Fruit fly (Drosophila melanogaster) whole organism, embryonic: ENCODE measurements around the gene TotB.

Experiments
- Ada2b ChIP-seq: fragments of 200-800 bp; sonication (Bioruptor generic); IDR thresholded peaks from 2 replicates; pipeline ENCODE4 v1.3.6; 2022; ENCODE audit warnings: missing biosample characterization, missing genetic modification characterization
- Asciz ChIP-seq: fragments of 200-800 bp; sonication (Bioruptor generic); optimal IDR thresholded peaks from 2 replicates; lab custom pipeline; 2017; ENCODE audit warnings: missing biosample characterization, mild to moderate bottlenecking, missing genetic modification characterization, missing genetic modification reagents
- Atf3 ChIP-seq: fragments of 200-800 bp; sonication (Bioruptor generic); optimal IDR thresholded peaks from 3 replicates; lab custom pipeline; 2016; ENCODE audit warnings: missing biosample characterization, missing genetic modification characterization
- Atf6 ChIP-seq: fragments of 200-800 bp; sonication (Bioruptor generic); IDR thresholded peaks from 2 replicates; pipeline ENCODE4 v1.3.6; 2022; ENCODE audit warnings: missing biosample characterization, missing genetic modification characterization
- Awh ChIP-seq: fragments of 200-800 bp; sonication (Bioruptor generic); IDR thresholded peaks from 2 replicates; pipeline ENCODE4, ENCODE4 v1.3.6; 2022; ENCODE audit warnings: missing biosample characterization, missing genetic modification characterization
- CG10274 ChIP-seq: fragments of 200-800 bp; sonication (Bioruptor generic); optimal IDR thresholded peaks from 3 replicates; lab custom pipeline; 2017; ENCODE audit warnings: missing biosample characterization, mild to moderate bottlenecking, missing genetic modification characterization
- CG10321 ChIP-seq: fragments of 200-800 bp; sonication (Bioruptor generic); IDR thresholded peaks from 2 replicates; pipeline ENCODE4 v1.3.6; 2022; ENCODE audit warnings: missing biosample characterization, missing genetic modification characterization
- CG10431 ChIP-seq: fragments of 200-800 bp; sonication (Bioruptor generic); optimal IDR thresholded peaks from 3 replicates; lab custom pipeline; 2018; ENCODE audit warnings: missing biosample characterization, mild to moderate bottlenecking, missing genetic modification characterization
- CG11695 ChIP-seq: fragments of 200-800 bp; sonication (Bioruptor generic); IDR thresholded peaks from 3 replicates; pipeline ENCODE4 v1.3.6; 2022; ENCODE audit warnings: missing biosample characterization, missing genetic modification characterization
- CG11696 ChIP-seq: fragments of 200-800 bp; sonication (Bioruptor generic); IDR thresholded peaks from 2 replicates; pipeline ENCODE4 v1.3.6; 2022; ENCODE audit warnings: missing biosample characterization, missing genetic modification characterization
- CG12744 ChIP-seq: fragments of 200-800 bp; sonication (Bioruptor generic); optimal IDR thresholded peaks from 2 replicates; lab custom pipeline; 2016; ENCODE audit warnings: missing biosample characterization, missing genetic modification characterization
- CG14441 ChIP-seq: fragments of 200-800 bp; sonication (Bioruptor generic); IDR thresholded peaks from 2 replicates; pipeline ENCODE4 v1.3.6; 2022; ENCODE audit warnings: missing biosample characterization, missing genetic modification characterization
- CG16815 ChIP-seq: fragments of 200-800 bp; sonication (Bioruptor generic); optimal IDR thresholded peaks from 3 replicates; lab custom pipeline; 2017; ENCODE audit warnings: missing biosample characterization, mild to moderate bottlenecking, missing genetic modification characterization
- CG1832 ChIP-seq: fragments of 200-800 bp; sonication (Bioruptor generic); optimal IDR thresholded peaks from 2 replicates; lab custom pipeline; 2017; ENCODE audit warnings: missing biosample characterization, mild to moderate bottlenecking, missing genetic modification characterization, inconsistent platforms
- CG2875 ChIP-seq: fragments of 200-800 bp; sonication (Bioruptor generic); optimal IDR thresholded peaks from 2 replicates; lab custom pipeline; 2017; ENCODE audit warnings: missing biosample characterization, mild to moderate bottlenecking, missing genetic modification characterization, missing genetic modification reagents
- CG32532 ChIP-seq: fragments of 200-800 bp; sonication (Bioruptor generic); IDR thresholded peaks from 2 replicates; pipeline ENCODE4 v1.3.6; 2022; ENCODE audit warnings: missing biosample characterization, missing genetic modification characterization
- CG34224 ChIP-seq: fragments of 200-800 bp; sonication (Bioruptor generic); IDR thresholded peaks from 3 replicates; pipeline ENCODE4 v1.3.6; 2022; ENCODE audit warnings: missing biosample characterization, missing genetic modification characterization; ENCODE audit not compliant: partially characterized antibody
- CG34376 ChIP-seq: fragments of 200-800 bp; sonication (Bioruptor generic); optimal IDR thresholded peaks from 2 replicates; lab custom pipeline; 2018; ENCODE audit warnings: missing biosample characterization, mild to moderate bottlenecking, missing genetic modification characterization
- CG42726 ChIP-seq: fragments of 200-800 bp; sonication (Bioruptor generic); IDR thresholded peaks from 2 replicates; pipeline ENCODE4 v1.3.6; 2022; ENCODE audit warnings: missing biosample characterization, missing genetic modification characterization; ENCODE audit not compliant: partially characterized antibody
- CG4282 ChIP-seq: fragments of 200-800 bp; sonication (Bioruptor generic); optimal IDR thresholded peaks from 2 replicates; lab custom pipeline; 2016; ENCODE audit warnings: missing biosample characterization, missing genetic modification characterization
- CG6272 ChIP-seq: fragments of 200-800 bp; sonication (Bioruptor generic); IDR thresholded peaks from 2 replicates; pipeline ENCODE4 v1.3.6; 2022; ENCODE audit warnings: missing biosample characterization, missing genetic modification characterization
- CG9797 ChIP-seq: fragments of 200-800 bp; sonication (Bioruptor generic); optimal IDR thresholded peaks from 3 replicates; lab custom pipeline; 2018; ENCODE audit warnings: missing biosample characterization, mild to moderate bottlenecking, missing genetic modification characterization
- Dfd ChIP-seq, 2 experiments: fragments of >200 bp; optimal IDR thresholded peaks; 2 replicates each; lab custom pipeline; 2017; ENCODE audit warnings: missing biosample characterization in 2 of 2, missing genetic modification characterization in 2 of 2
- Dip3 ChIP-seq: fragments of 200-800 bp; sonication (Bioruptor generic); optimal IDR thresholded peaks from 3 replicates; lab custom pipeline; 2016; ENCODE audit warnings: missing biosample characterization, missing genetic modification characterization
- HmgD ChIP-seq: fragments of 200-800 bp; sonication (Bioruptor generic); optimal IDR thresholded peaks from 3 replicates; lab custom pipeline; 2016; ENCODE audit warnings: missing biosample characterization, missing genetic modification characterization
- Hr78 ChIP-seq, 2 experiments: fragments of 200-800 bp in 1 of 2; fragments of >200 bp in 1 of 2; sonication (Bioruptor generic) in 1 of 2; optimal IDR thresholded peaks; 2 replicates each; lab custom pipeline; 2017 to 2019; ENCODE audit warnings: missing biosample characterization in 2 of 2, missing genetic modification characterization in 2 of 2, mild to moderate bottlenecking in 1 of 2, moderate library complexity in 1 of 2
- Jarid2 ChIP-seq: fragments of 200-800 bp; sonication (Bioruptor generic); optimal IDR thresholded peaks from 3 replicates; lab custom pipeline; 2017; ENCODE audit warnings: mild to moderate bottlenecking, missing biosample characterization, missing genetic modification reagents, missing genetic modification characterization
- Mrtf ChIP-seq: fragments of 200-800 bp; sonication (Bioruptor generic); IDR thresholded peaks from 3 replicates; pipeline ENCODE4 v1.3.6; 2022; ENCODE audit warnings: missing biosample characterization, missing genetic modification characterization
- Nf-YA ChIP-seq: fragments of 200-800 bp; sonication (Bioruptor generic); IDR thresholded peaks from 2 replicates; pipeline ENCODE4 v1.3.6; 2022; ENCODE audit warnings: missing biosample characterization, missing genetic modification characterization
- Oaz ChIP-seq: fragments of 200-800 bp; sonication (Bioruptor generic); IDR thresholded peaks from 2 replicates; pipeline ENCODE4 v1.3.6; 2022; ENCODE audit warnings: missing biosample characterization, missing genetic modification characterization
- Oli ChIP-seq: fragments of 200-800 bp; sonication (Bioruptor generic); optimal IDR thresholded peaks from 2 replicates; lab custom pipeline; 2018; ENCODE audit warnings: missing biosample characterization, mild to moderate bottlenecking, missing genetic modification characterization, moderate library complexity
- ab ChIP-seq: fragments of 200-800 bp; sonication (Bioruptor generic); optimal IDR thresholded peaks from 2 replicates; lab custom pipeline; 2016; ENCODE audit warnings: missing biosample characterization, missing genetic modification characterization
- cad ChIP-seq: fragments of >200 bp; optimal IDR thresholded peaks from 2 replicates; lab custom pipeline; 2017; ENCODE audit warnings: missing biosample characterization, missing genetic modification characterization
- dysf ChIP-seq: fragments of 200-800 bp; sonication (Bioruptor generic); IDR thresholded peaks from 3 replicates; pipeline ENCODE4 v1.3.6; 2022; ENCODE audit warnings: missing biosample characterization, missing genetic modification characterization
- en ChIP-seq: fragments of 200-800 bp; sonication (Bioruptor generic); optimal IDR thresholded peaks from 2 replicates; lab custom pipeline; 2016; ENCODE audit warnings: missing biosample characterization, missing genetic modification characterization
- eve ChIP-seq, 2 experiments: fragments of >200 bp; optimal IDR thresholded peaks; 2 replicates each; lab custom pipeline; 2017; ENCODE audit warnings: missing biosample characterization in 2 of 2, missing genetic modification characterization in 2 of 2
- eyg ChIP-seq: fragments of 200-800 bp; sonication (Bioruptor generic); optimal IDR thresholded peaks from 3 replicates; lab custom pipeline; 2016; ENCODE audit warnings: missing biosample characterization, missing genetic modification characterization
- ftz-f1 ChIP-seq: fragments of 200-800 bp; sonication (Bioruptor generic); optimal IDR thresholded peaks from 2 replicates; lab custom pipeline; 2016; ENCODE audit warnings: missing biosample characterization, missing genetic modification characterization
- fu2 ChIP-seq: fragments of 200-800 bp; sonication (Bioruptor generic); optimal IDR thresholded peaks from 2 replicates; lab custom pipeline; 2016; ENCODE audit warnings: missing biosample characterization, missing genetic modification characterization
- ham ChIP-seq: fragments of 200-800 bp; sonication (Bioruptor generic); IDR thresholded peaks from 2 replicates; pipeline ENCODE4 v1.3.6; 2022; ENCODE audit warnings: missing biosample characterization, missing genetic modification characterization
- lilli ChIP-seq: fragments of 200-800 bp; sonication (Bioruptor generic); optimal IDR thresholded peaks from 3 replicates; lab custom pipeline; 2016; ENCODE audit warnings: missing biosample characterization, missing genetic modification characterization
- nerfin-2 ChIP-seq: fragments of 200-800 bp; sonication (Bioruptor generic); IDR thresholded peaks from 2 replicates; pipeline ENCODE4 v1.3.6; 2022; ENCODE audit warnings: missing biosample characterization, missing genetic modification characterization; ENCODE audit not compliant: partially characterized antibody
- onecut ChIP-seq: fragments of 200-800 bp; sonication (Bioruptor generic); IDR thresholded peaks from 2 replicates; pipeline ENCODE4 v1.3.6; 2022; ENCODE audit warnings: missing biosample characterization, missing genetic modification characterization
- p53 ChIP-seq: fragments of 200-800 bp; sonication (Bioruptor generic); optimal IDR thresholded peaks from 2 replicates; lab custom pipeline; 2016; ENCODE audit warnings: missing biosample characterization, missing genetic modification characterization
- phol ChIP-seq: fragments of 200-800 bp; sonication (Bioruptor generic); optimal IDR thresholded peaks from 3 replicates; lab custom pipeline; 2018; ENCODE audit warnings: missing biosample characterization, mild to moderate bottlenecking, missing genetic modification characterization, moderate library complexity
- pros ChIP-seq: fragments of 200-800 bp; sonication (Bioruptor generic); optimal IDR thresholded peaks from 3 replicates; lab custom pipeline; 2019; ENCODE audit warnings: missing biosample characterization, mild to moderate bottlenecking, missing genetic modification characterization, moderate library complexity
- ranshi ChIP-seq: fragments of 200-800 bp; sonication (Bioruptor generic); IDR thresholded peaks from 2 replicates; pipeline ENCODE4 v1.3.6; 2022; ENCODE audit warnings: missing biosample characterization, missing genetic modification characterization
- sens-2 ChIP-seq: fragments of 200-800 bp; sonication (Bioruptor generic); IDR thresholded peaks from 2 replicates; pipeline ENCODE4 v1.3.6; 2022; ENCODE audit warnings: missing biosample characterization, missing genetic modification characterization
- tap ChIP-seq: fragments of 200-800 bp; optimal IDR thresholded peaks from 3 replicates; lab custom pipeline; 2019; ENCODE audit warnings: missing biosample characterization, mild to moderate bottlenecking, missing genetic modification characterization, moderate library complexity
- tll ChIP-seq, 2 experiments: fragments of 200-800 bp in 1 of 2; fragments of >200 bp in 1 of 2; sonication (Bioruptor generic) in 1 of 2; optimal IDR thresholded peaks; 2 replicates each; lab custom pipeline; 2017 to 2019; ENCODE audit warnings: missing biosample characterization in 2 of 2, missing genetic modification characterization in 2 of 2, mild to moderate bottlenecking in 1 of 2, moderate library complexity in 1 of 2
- yki ChIP-seq: fragments of >200 bp; optimal IDR thresholded peaks from 3 replicates; lab custom pipeline; 2018
- zfh2 ChIP-seq: fragments of 200-800 bp; sonication (Bioruptor generic); optimal IDR thresholded peaks from 2 replicates; lab custom pipeline; 2016; ENCODE audit warnings: missing biosample characterization, missing genetic modification characterization

Gene TotB

dm6 chr3R:20836257-20836856 is 37.4 kb upstream of the TotB start (continued):
- TF ChIP-seq dysf (GFP tag; lab: Robert Waterston, UW) (no peak), CG16815 (GFP tag; lab: Kevin White, UChicago) (peak; percentile 10), cad (no peak), Nf-YA (no peak), Atf6 (GFP tag; lab: Robert Waterston, UW) (no peak), yki (lab: Kevin White, UChicago) (no peak), HmgD (GFP tag; lab: Kevin White, UChicago) (no peak), CG34224 (GFP tag; lab: Robert Waterston, UW) (no peak), CG1832 (GFP tag; lab: Kevin White, UChicago) (no peak), Mrtf (no peak), tll (GFP tag; optimal IDR thresholded peaks at IDR 0.05; lab: Kevin White, UChicago) (no peak), CG12744 (GFP tag; lab: Kevin White, UChicago) (no peak), CG10274 (GFP tag; lab: Kevin White, UChicago) (no peak), CG4282 (GFP tag; lab: Kevin White, UChicago) (no peak), p53 (GFP tag; lab: Kevin White, UChicago) (no peak), nerfin-2 (GFP tag; lab: Robert Waterston, UW) (no peak), Oli (tag; lab: Kevin White, UChicago) (peak; percentile 38), Hr78 (GFP tag; optimal IDR thresholded peaks at IDR 0.05; lab: Kevin White, UChicago) (no peak), Dfd (GFP tag; optimal IDR thresholded peaks at IDR 0.05; lab: Kevin White, UChicago) (no peak), Awh (GFP tag; lab: Robert Waterston, UW) (no peak), CG34376 (GFP tag; lab: Kevin White, UChicago) (no peak), tap (tag; lab: Kevin White, UChicago) (no peak), Jarid2 (GFP tag; lab: Kevin White, UChicago) (no peak), CG42726 (GFP tag; lab: Robert Waterston, UW) (no peak), ham (GFP tag; lab: Robert Waterston, UW) (no peak), sens-2 (GFP tag; lab: Robert Waterston, UW) (no peak), phol (tag; lab: Kevin White, UChicago) (no peak), CG2875 (GFP tag; lab: Kevin White, UChicago) (no peak), ranshi (GFP tag; lab: Robert Waterston, UW) (0 out of 2 replicates have a peak, but pooled peaks have one; percentile 8), ftz-f1 (GFP tag; lab: Kevin White, UChicago) (no peak), CG9797 (GFP tag; lab: Kevin White, UChicago) (no peak), Asciz (GFP tag; lab: Kevin White, UChicago) (no peak), en (no peak), CG10321 (GFP tag; lab: Robert Waterston, UW) (no peak), eyg (GFP tag; lab: Kevin White, UChicago) (no peak), onecut (no peak), ab (GFP tag; lab: Kevin White, UChicago) (no peak), CG6272 (GFP tag; lab: Robert Waterston, UW) (no peak), CG14441 (GFP tag; lab: Robert Waterston, UW) (peak; percentile 11; the same call in 1 of the 2 replicates), Ada2b (GFP tag; lab: Robert Waterston, UW) (no peak), CG11696 (no peak), lilli (GFP tag; lab: Kevin White, UChicago) (no peak), fu2 (GFP tag; lab: Kevin White, UChicago) (no peak), Oaz (GFP tag; lab: Robert Waterston, UW) (no peak), pros (no peak), Atf3 (no peak), zfh2 (no peak), CG32532 (GFP tag; lab: Robert Waterston, UW) (no peak), CG10431 (GFP tag; lab: Kevin White, UChicago) (no peak), CG11695 (no peak), eve (GFP tag; optimal IDR thresholded peaks at IDR 0.05; lab: Kevin White, UChicago) (peak in 1 of 2 experiments; percentile 61), Dip3 (no peak)
